Worm (Caenorhabditis elegans) whole organism, early embryonic: ENCODE data around the gene C18E9.5.

Experiments used
- B0310.2 ChIP-seq: sonication (generic microtip); optimal IDR thresholded peaks from 2 replicates; lab custom pipeline; 2016; ENCODE audit warnings: mild to moderate bottlenecking, missing genetic modification characterization, missing compliant biosample characterization
- ama-1 ChIP-seq: fragments of 150-350 bp; optimal IDR thresholded peaks from 2 replicates; lab custom pipeline; 2014
- ceh-36 ChIP-seq: sonication (generic microtip); optimal IDR thresholded peaks from 2 replicates; lab custom pipeline; 2016; ENCODE audit warnings: missing genetic modification characterization, inconsistent platforms, missing compliant biosample characterization
- hmbx-1 ChIP-seq: sonication (generic microtip); optimal IDR thresholded peaks from 2 replicates; lab custom pipeline; 2016; ENCODE audit warnings: mild to moderate bottlenecking, missing genetic modification characterization, missing compliant biosample characterization
- hmg-4 ChIP-seq: fragments of 200-800 bp; sonication (Bioruptor generic); optimal IDR thresholded peaks from 2 replicates; lab custom pipeline; 2018; ENCODE audit warnings: mild to moderate bottlenecking, missing genetic modification characterization, missing compliant biosample characterization
- tbx-11 ChIP-seq: fragments of 200-800 bp; sonication (Bioruptor generic); IDR thresholded peaks from 2 replicates; pipeline ENCODE4 v1.3.6; 2022; ENCODE audit warnings: missing genetic modification characterization, missing compliant biosample characterization

ce11 chrII:8947391-8947790 lies 22.4 kb upstream of the C18E9.5 start, which contains the start of gene cutl-15:
- no peak for TF ChIP-seq ceh-36 (tag; lab: Kevin White, UChicago)
- TF ChIP-seq tbx-11 (GFP tag; lab: Robert Waterston, UW), result no peak
- no peak for TF ChIP-seq hmg-4 (GFP tag; lab: Kevin White, UChicago)
- no peak for TF ChIP-seq ama-1
- TF ChIP-seq hmbx-1, result no peak
- TF ChIP-seq B0310.2 (tag; lab: Kevin White, UChicago), result no peak
